Worm (Caenorhabditis elegans) whole organism, L2 larva: ENCODE results near the gene fbxb-40.

Source experiments
- C34F6.9 ChIP-seq: fragments of 150-350 bp; optimal IDR thresholded peaks from 2 replicates; lab custom pipeline; 2014; ENCODE audit warnings: missing biosample characterization, missing genetic modification characterization
- R02D3.7 ChIP-seq: fragments of 150-350 bp; optimal IDR thresholded peaks from 2 replicates; lab custom pipeline; 2014; ENCODE audit warnings: missing biosample characterization, missing genetic modification characterization
- Y55F3AM.14 ChIP-seq: fragments of 200-800 bp; sonication (Bioruptor generic); optimal IDR thresholded peaks from 2 replicates; lab custom pipeline; 2018; ENCODE audit warnings: mild to moderate bottlenecking, missing genetic modification characterization, missing compliant biosample characterization
- ZK546.5 ChIP-seq: sonication (generic microtip); optimal IDR thresholded peaks from 2 replicates; lab custom pipeline; 2017; ENCODE audit warnings: missing biosample characterization, missing genetic modification characterization
- alr-1 ChIP-seq: fragments of 150-350 bp; optimal IDR thresholded peaks from 2 replicates; lab custom pipeline; 2014; ENCODE audit warnings: missing biosample characterization, missing genetic modification characterization
- aly-2 ChIP-seq: fragments of 150-350 bp; optimal IDR thresholded peaks from 2 replicates; lab custom pipeline; 2014; ENCODE audit warnings: missing biosample characterization, missing genetic modification characterization
- blmp-1 ChIP-seq: sonication (generic microtip); optimal IDR thresholded peaks from 2 replicates; lab custom pipeline; 2017; ENCODE audit warnings: missing genetic modification characterization, mild to moderate bottlenecking, missing compliant biosample characterization, antibody characterized with exemption, moderate library complexity; ENCODE audit not compliant: insufficient read depth
- ceh-16 ChIP-seq: fragments of 150-350 bp; optimal IDR thresholded peaks from 2 replicates; lab custom pipeline; 2014; ENCODE audit warnings: missing biosample characterization, missing genetic modification characterization
- crh-2 ChIP-seq: sonication (generic microtip); optimal IDR thresholded peaks from 2 replicates; lab custom pipeline; 2017; ENCODE audit warnings: missing biosample characterization, missing genetic modification characterization
- dmd-4 ChIP-seq: sonication (generic microtip); optimal IDR thresholded peaks from 2 replicates; lab custom pipeline; 2017; ENCODE audit warnings: missing biosample characterization, missing genetic modification characterization
- elt-1 ChIP-seq: fragments of 150-350 bp; optimal IDR thresholded peaks from 2 replicates; lab custom pipeline; 2014; ENCODE audit warnings: missing biosample characterization, missing genetic modification characterization
- elt-3 ChIP-seq: sonication (generic microtip); optimal IDR thresholded peaks from 2 replicates; lab custom pipeline; 2017; ENCODE audit warnings: missing biosample characterization, missing genetic modification characterization
- fos-1 ChIP-seq: fragments of 150-350 bp; optimal IDR thresholded peaks from 2 replicates; lab custom pipeline; 2014; ENCODE audit warnings: missing biosample characterization, missing genetic modification characterization
- gmeb-1 ChIP-seq: fragments of 150-350 bp; optimal IDR thresholded peaks from 2 replicates; lab custom pipeline; 2014; ENCODE audit warnings: missing biosample characterization, missing genetic modification characterization
- lin-11 ChIP-seq: fragments of 150-350 bp; sonication (generic microtip); optimal IDR thresholded peaks from 2 replicates; lab custom pipeline; 2014; ENCODE audit warnings: missing biosample characterization, missing genetic modification characterization, inconsistent platforms, mixed read lengths
- lin-13 ChIP-seq: fragments of 150-350 bp; optimal IDR thresholded peaks from 2 replicates; lab custom pipeline; 2014; ENCODE audit warnings: missing biosample characterization, missing genetic modification reagents, missing genetic modification characterization
- lsy-2 ChIP-seq, 2 experiments: fragments of 150-350 bp in 1 of 2; sonication (generic microtip) in 1 of 2; optimal IDR thresholded peaks; 2 replicates each; lab custom pipeline; 2014 to 2017; ENCODE audit warnings: missing biosample characterization in 2 of 2, missing genetic modification characterization in 2 of 2
- mab-5 ChIP-seq: fragments of 150-350 bp; optimal IDR thresholded peaks from 2 replicates; lab custom pipeline; 2014; ENCODE audit warnings: missing biosample characterization, missing genetic modification characterization
- mbf-1 ChIP-seq: sonication (generic microtip); optimal IDR thresholded peaks from 2 replicates; lab custom pipeline; 2017; ENCODE audit warnings: missing biosample characterization, missing genetic modification characterization
- nhr-10 ChIP-seq: sonication (generic microtip); optimal IDR thresholded peaks from 2 replicates; lab custom pipeline; 2017; ENCODE audit warnings: missing biosample characterization, missing genetic modification characterization
- nhr-11 ChIP-seq: fragments of 150-350 bp; optimal IDR thresholded peaks from 2 replicates; lab custom pipeline; 2014; ENCODE audit warnings: missing biosample characterization, missing genetic modification characterization
- nhr-21 ChIP-seq: fragments of 150-350 bp; optimal IDR thresholded peaks from 2 replicates; lab custom pipeline; 2014; ENCODE audit warnings: missing biosample characterization, missing genetic modification characterization
- nhr-23 ChIP-seq: fragments of 150-350 bp; optimal IDR thresholded peaks from 2 replicates; lab custom pipeline; 2014; ENCODE audit warnings: missing biosample characterization, missing genetic modification reagents, missing genetic modification characterization
- nhr-237 ChIP-seq: fragments of 150-350 bp; optimal IDR thresholded peaks from 2 replicates; lab custom pipeline; 2014; ENCODE audit warnings: missing biosample characterization, missing genetic modification characterization
- nhr-25 ChIP-seq: fragments of 150-350 bp; sonication (generic microtip); optimal IDR thresholded peaks from 3 replicates; lab custom pipeline; 2014; ENCODE audit warnings: missing biosample characterization, missing genetic modification characterization
- nhr-6 ChIP-seq: fragments of 150-350 bp; optimal IDR thresholded peaks from 2 replicates; lab custom pipeline; 2014; ENCODE audit warnings: missing biosample characterization, missing genetic modification characterization
- nhr-77 ChIP-seq: fragments of 150-350 bp; optimal IDR thresholded peaks from 2 replicates; lab custom pipeline; 2014; ENCODE audit warnings: missing biosample characterization, missing genetic modification characterization
- sem-4 ChIP-seq: fragments of 150-350 bp; optimal IDR thresholded peaks from 2 replicates; lab custom pipeline; 2014; ENCODE audit warnings: missing biosample characterization, missing genetic modification reagents, missing genetic modification characterization
- skn-1 ChIP-seq: sonication (generic microtip); optimal IDR thresholded peaks from 2 replicates; lab custom pipeline; 2017; ENCODE audit warnings: missing biosample characterization, missing genetic modification characterization
- sma-3 ChIP-seq: sonication (generic microtip); optimal IDR thresholded peaks from 2 replicates; lab custom pipeline; 2016; ENCODE audit warnings: missing genetic modification reagents, missing genetic modification characterization, missing compliant biosample characterization
- sma-9 ChIP-seq, 2 experiments: fragments of 150-350 bp in 1 of 2; sonication (generic microtip) in 1 of 2; optimal IDR thresholded peaks; 2 replicates each; lab custom pipeline; 2014 to 2016; ENCODE audit warnings: missing genetic modification characterization in 2 of 2, mild to moderate bottlenecking in 1 of 2, missing biosample characterization in 1 of 2, missing compliant biosample characterization in 1 of 2, missing genetic modification reagents in 1 of 2, moderate library complexity in 1 of 2
- unc-39 ChIP-seq: fragments of 150-350 bp; optimal IDR thresholded peaks from 2 replicates; lab custom pipeline; 2014; ENCODE audit warnings: missing biosample characterization, missing genetic modification characterization
- unc-55 ChIP-seq: fragments of 150-350 bp; sonication (generic microtip); optimal IDR thresholded peaks from 3 replicates; lab custom pipeline; 2014; ENCODE audit warnings: missing biosample characterization, missing genetic modification reagents, missing genetic modification characterization
- unc-62 ChIP-seq: fragments of 150-350 bp; optimal IDR thresholded peaks from 2 replicates; lab custom pipeline; 2014; ENCODE audit warnings: missing biosample characterization, missing genetic modification reagents, missing genetic modification characterization
- zag-1 ChIP-seq: fragments of 150-350 bp; optimal IDR thresholded peaks from 2 replicates; lab custom pipeline; 2014; ENCODE audit warnings: missing biosample characterization, missing genetic modification characterization
- ztf-1 ChIP-seq: fragments of 200-800 bp; sonication (Bioruptor generic); conservative IDR thresholded peaks from 2 replicates; pipeline ENCODE4 v1.3.6; 2022; ENCODE audit warnings: missing genetic modification characterization, missing compliant biosample characterization
- ztf-11 ChIP-seq: sonication (generic microtip); optimal IDR thresholded peaks from 2 replicates; lab custom pipeline; 2017; ENCODE audit warnings: missing biosample characterization, missing genetic modification characterization
- ztf-4 ChIP-seq: fragments of 150-350 bp; optimal IDR thresholded peaks from 2 replicates; lab custom pipeline; 2014; ENCODE audit warnings: missing biosample characterization, missing genetic modification characterization

fbxb-40 gene

DNA sequence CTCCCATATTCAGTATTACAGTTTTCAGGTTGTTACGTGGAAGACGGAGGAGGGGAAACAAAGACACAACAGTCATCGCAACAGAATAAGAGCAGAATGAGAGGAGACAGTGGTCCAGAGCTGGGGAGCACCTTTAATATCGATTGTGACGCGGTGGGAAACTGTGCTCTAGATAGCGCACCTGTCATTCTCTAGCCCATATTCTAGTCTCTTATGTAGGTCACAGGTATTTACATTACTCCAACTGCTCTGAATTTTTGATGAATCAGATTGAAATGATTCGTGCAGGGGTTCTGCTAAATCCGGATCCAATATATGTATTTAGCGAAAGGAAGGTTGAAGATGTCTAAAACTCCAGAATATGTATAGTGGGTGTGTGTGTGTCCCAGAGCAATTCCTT lies 7.5 kb downstream of the fbxb-40 start, which contains the start of gene fbxb-41:
Gene fbxb-41 (minus strand): TSS at position 101 of the 400 bp plus-strand sequence.
- TF ChIP-seq fos-1 (tag; lab: Kevin White, UChicago) (no peak), alr-1 (tag; lab: Kevin White, UChicago) (no peak), ztf-1 (GFP tag; lab: Robert Waterston, UW) (no peak), nhr-11 (tag; lab: Kevin White, UChicago) (no peak), mab-5 (tag; lab: Kevin White, UChicago) (no peak), Y55F3AM.14 (GFP tag; lab: Kevin White, UChicago) (no peak), nhr-10 (tag; lab: Kevin White, UChicago) (no peak), elt-3 (tag; lab: Kevin White, UChicago) (no peak), zag-1 (tag; lab: Kevin White, UChicago) (no peak), ZK546.5 (tag; lab: Kevin White, UChicago) (no peak), nhr-6 (tag; lab: Kevin White, UChicago) (no peak), skn-1 (tag; lab: Kevin White, UChicago) (no peak), unc-62 (GFP tag; lab: Kevin White, UChicago) (no peak), sma-3 (GFP tag; lab: Kevin White, UChicago) (no peak), lin-11 (tag; lab: Kevin White, UChicago) (no peak), mbf-1 (tag; lab: Kevin White, UChicago) (no peak), blmp-1 (tag; lab: Kevin White, UChicago) (no peak), unc-39 (tag; lab: Kevin White, UChicago) (no peak)

DNA sequence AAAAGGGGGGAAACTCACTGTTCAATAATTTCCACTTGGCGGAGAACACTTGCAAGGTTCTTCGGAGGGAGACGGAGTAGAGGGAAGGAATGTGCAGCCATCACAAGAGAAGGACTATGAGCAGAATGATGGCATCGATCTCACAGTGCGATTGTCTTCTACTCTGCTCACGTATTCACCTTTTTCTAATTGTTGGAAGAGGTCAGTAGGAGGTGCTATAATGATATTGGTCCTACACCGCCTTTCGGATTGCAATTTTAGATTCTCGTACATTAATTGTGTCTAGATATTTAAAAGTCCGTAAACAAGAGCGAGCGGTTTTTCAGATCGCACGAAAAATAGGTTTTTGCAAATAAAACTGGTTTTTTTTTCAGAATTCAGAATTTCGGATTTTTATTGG lies 9.3 kb downstream of the fbxb-40 start, which contains the start of gene fbxb-39:
Gene fbxb-39 (minus strand): TSS at position 101 of the 400 bp plus-strand sequence.
- TF ChIP-seq aly-2 (tag; lab: Kevin White, UChicago) (no peak), unc-55 (GFP tag; lab: Kevin White, UChicago) (no peak), Y55F3AM.14 (GFP tag; lab: Kevin White, UChicago) (no peak), gmeb-1 (tag; lab: Kevin White, UChicago) (no peak), zag-1 (tag; lab: Kevin White, UChicago) (no peak), elt-1 (no peak), ztf-4 (tag; lab: Kevin White, UChicago) (no peak), sma-3 (GFP tag; lab: Kevin White, UChicago) (no peak), dmd-4 (tag; lab: Kevin White, UChicago) (no peak), nhr-237 (tag; lab: Kevin White, UChicago) (no peak), nhr-23 (tag; lab: Kevin White, UChicago) (no peak), lin-11 (tag; lab: Kevin White, UChicago) (no peak), alr-1 (tag; lab: Kevin White, UChicago) (no peak), nhr-77 (tag; lab: Kevin White, UChicago) (no peak), sma-9 (GFP tag; optimal IDR thresholded peaks at IDR 0.05; lab: Kevin White, UChicago) (no peak), sma-9 (tag; optimal IDR thresholded peaks at IDR 0.05; lab: Kevin White, UChicago) (no peak), unc-39 (tag; lab: Kevin White, UChicago) (no peak), C34F6.9 (no peak), ztf-11 (tag; lab: Kevin White, UChicago) (no peak), mbf-1 (tag; lab: Kevin White, UChicago) (no peak), ZK546.5 (tag; lab: Kevin White, UChicago) (no peak)
- TF ChIP-seq, all 48 proteins: peak for 0

DNA sequence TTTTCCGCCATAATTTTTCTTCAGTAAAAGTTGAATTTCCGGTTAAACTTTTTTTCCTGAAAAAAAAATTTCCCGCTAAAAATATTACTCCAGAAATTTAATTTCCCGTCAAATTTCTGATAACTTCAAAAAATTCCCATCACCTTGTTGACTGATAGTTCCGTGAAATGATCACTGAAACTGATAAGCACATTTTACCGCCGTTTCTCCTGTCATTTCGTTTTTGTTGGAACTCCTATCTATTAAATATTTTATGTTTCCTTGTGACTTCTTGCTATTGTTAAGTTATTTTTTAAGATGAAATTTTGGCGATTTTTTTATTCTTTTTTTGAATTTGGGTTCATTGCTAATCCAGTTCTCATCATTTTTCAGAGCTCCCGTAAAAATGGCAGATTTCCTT lies 21.1 kb downstream of the fbxb-40 start, which contains the start of gene math-34:
Gene math-34 (plus strand): TSS at position 371 of the 400 bp plus-strand sequence.
- TF ChIP-seq nhr-21 (tag; lab: Kevin White, UChicago) (no peak), dmd-4 (tag; lab: Kevin White, UChicago) (no peak), C34F6.9 (no peak), sem-4 (tag; lab: Kevin White, UChicago) (no peak), nhr-25 (tag; lab: Kevin White, UChicago) (no peak), fos-1 (tag; lab: Kevin White, UChicago) (peak; percentile 23), crh-2 (tag; lab: Kevin White, UChicago) (no peak)

DNA sequence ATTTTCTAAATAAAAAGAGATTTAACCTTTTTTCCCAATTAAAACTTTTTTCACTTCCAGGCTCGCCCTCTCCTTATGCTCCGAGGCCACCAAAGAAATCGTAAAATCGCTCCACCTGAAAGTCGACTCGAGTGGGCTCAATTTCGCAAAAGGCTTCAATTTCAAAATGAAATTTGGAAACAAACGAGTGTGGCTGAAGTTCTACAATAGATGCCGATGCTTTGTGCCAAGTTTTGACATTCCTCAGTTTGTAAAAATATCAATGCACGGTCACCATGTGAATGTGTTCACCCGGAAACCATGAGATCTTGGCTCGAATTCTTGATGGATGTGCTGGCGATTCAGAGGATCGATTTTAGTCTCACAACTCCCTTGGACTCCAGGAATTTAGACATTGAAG lies 23.1 kb downstream of the fbxb-40 start, which contains the start of gene M01D1.12:
Gene M01D1.12 (plus strand): TSS at position 301 of the 400 bp plus-strand sequence.
- TF ChIP-seq nhr-21 (tag; lab: Kevin White, UChicago) (no peak), nhr-10 (tag; lab: Kevin White, UChicago) (no peak), lsy-2 (tag; optimal IDR thresholded peaks at IDR 0.05; lab: Kevin White, UChicago) (no peak), ZK546.5 (tag; lab: Kevin White, UChicago) (no peak), zag-1 (tag; lab: Kevin White, UChicago) (no peak), alr-1 (tag; lab: Kevin White, UChicago) (no peak), aly-2 (tag; lab: Kevin White, UChicago) (no peak), C34F6.9 (no peak), ceh-16 (tag; lab: Kevin White, UChicago) (no peak), sem-4 (tag; lab: Kevin White, UChicago) (no peak), lin-13 (GFP tag; lab: Kevin White, UChicago) (no peak), R02D3.7 (tag; lab: Kevin White, UChicago) (no peak)
